Fruit fly (Drosophila melanogaster): ENCODE results near the gene CG9389.

- TF ChIP-seq insv (optimal IDR thresholded peaks at IDR 0.05) (no peak), psq (optimal IDR thresholded peaks at IDR 0.05) (no peak), h (optimal IDR thresholded peaks at IDR 0.05) (no peak), Sin3A (optimal IDR thresholded peaks at IDR 0.05) (no peak), ttk (optimal IDR thresholded peaks at IDR 0.05) (no peak)
Measured at dm6 chr3L:21223268-21223667, 47.1 kb downstream of the CG9389 start.
